Fruit fly (Drosophila melanogaster) whole organism, embryonic: ENCODE measurements around the gene Pka-C1.

Source experiments
- Ada2b ChIP-seq: fragments of 200-800 bp; sonication (Bioruptor generic); IDR thresholded peaks from 2 replicates; pipeline ENCODE4 v1.3.6; 2022; ENCODE audit warnings: missing biosample characterization, missing genetic modification characterization
- Atf-2 ChIP-seq: fragments of 200-800 bp; sonication (Bioruptor generic); optimal IDR thresholded peaks from 2 replicates; lab custom pipeline; 2016; ENCODE audit warnings: missing biosample characterization, missing genetic modification characterization
- Bgb ChIP-seq: fragments of 200-800 bp; sonication (Bioruptor generic); IDR thresholded peaks from 2 replicates; pipeline ENCODE4 v1.3.6; 2022; ENCODE audit warnings: missing biosample characterization, missing genetic modification characterization; ENCODE audit not compliant: partially characterized antibody
- CG10431 ChIP-seq: fragments of 200-800 bp; sonication (Bioruptor generic); optimal IDR thresholded peaks from 3 replicates; lab custom pipeline; 2018; ENCODE audit warnings: missing biosample characterization, mild to moderate bottlenecking, missing genetic modification characterization
- CG10462 ChIP-seq: fragments of 200-800 bp; sonication (Bioruptor generic); optimal IDR thresholded peaks from 2 replicates; lab custom pipeline; 2016; ENCODE audit warnings: missing biosample characterization, missing genetic modification characterization
- CG10543 ChIP-seq: fragments of 200-800 bp; sonication (Bioruptor generic); optimal IDR thresholded peaks from 3 replicates; lab custom pipeline; 2017; ENCODE audit warnings: missing biosample characterization, mild to moderate bottlenecking, missing genetic modification characterization, moderate library complexity
- CG10654 ChIP-seq: fragments of 200-800 bp; sonication (Bioruptor generic); optimal IDR thresholded peaks from 2 replicates; lab custom pipeline; 2016; ENCODE audit warnings: missing biosample characterization, missing genetic modification characterization
- CG12769 ChIP-seq: fragments of 200-800 bp; sonication (Bioruptor generic); optimal IDR thresholded peaks from 2 replicates; lab custom pipeline; 2019; ENCODE audit warnings: missing biosample characterization, mild to moderate bottlenecking, missing genetic modification characterization, moderate library complexity
- CG12942 ChIP-seq: fragments of 200-800 bp; sonication (Bioruptor generic); optimal IDR thresholded peaks from 3 replicates; lab custom pipeline; 2016; ENCODE audit warnings: missing biosample characterization, missing genetic modification characterization
- CG13296 ChIP-seq: fragments of 200-800 bp; sonication (Bioruptor generic); optimal IDR thresholded peaks from 3 replicates; lab custom pipeline; 2018; ENCODE audit warnings: missing biosample characterization, mild to moderate bottlenecking, missing genetic modification characterization
- CG13894 ChIP-seq: fragments of 200-800 bp; sonication (Bioruptor generic); optimal IDR thresholded peaks from 3 replicates; lab custom pipeline; 2018; ENCODE audit warnings: missing biosample characterization, mild to moderate bottlenecking, missing genetic modification characterization, moderate library complexity
- CG16779 ChIP-seq: fragments of 200-800 bp; sonication (Bioruptor generic); IDR thresholded peaks from 2 replicates; pipeline ENCODE4 v1.3.6; 2022; ENCODE audit warnings: missing biosample characterization, missing genetic modification characterization
- CG16815 ChIP-seq: fragments of 200-800 bp; sonication (Bioruptor generic); optimal IDR thresholded peaks from 3 replicates; lab custom pipeline; 2017; ENCODE audit warnings: missing biosample characterization, mild to moderate bottlenecking, missing genetic modification characterization
- CG16863 ChIP-seq: fragments of 200-800 bp; sonication (Bioruptor generic); optimal IDR thresholded peaks from 3 replicates; lab custom pipeline; 2016; ENCODE audit warnings: missing biosample characterization, missing genetic modification characterization
- CG17912 ChIP-seq: fragments of 200-800 bp; sonication (Bioruptor generic); optimal IDR thresholded peaks from 2 replicates; lab custom pipeline; 2018; ENCODE audit warnings: missing biosample characterization, mild to moderate bottlenecking, missing genetic modification characterization
- CG18764 ChIP-seq: fragments of 200-800 bp; sonication (Bioruptor generic); optimal IDR thresholded peaks from 3 replicates; lab custom pipeline; 2016; ENCODE audit warnings: missing biosample characterization, missing genetic modification characterization
- CG31365 ChIP-seq: fragments of 200-800 bp; sonication (Bioruptor generic); optimal IDR thresholded peaks from 2 replicates; lab custom pipeline; 2018; ENCODE audit warnings: missing biosample characterization, mild to moderate bottlenecking, missing genetic modification characterization
- CG3281 ChIP-seq: fragments of 200-800 bp; sonication (Bioruptor generic); optimal IDR thresholded peaks from 3 replicates; lab custom pipeline; 2017; ENCODE audit warnings: missing biosample characterization, mild to moderate bottlenecking, missing genetic modification characterization
- CG33213 ChIP-seq: fragments of 200-800 bp; sonication (Bioruptor generic); optimal IDR thresholded peaks from 3 replicates; lab custom pipeline; 2016; ENCODE audit warnings: missing biosample characterization, missing genetic modification characterization
- CG34422 ChIP-seq: fragments of 200-800 bp; sonication (Bioruptor generic); IDR thresholded peaks from 3 replicates; pipeline ENCODE4 v1.3.6; 2022; ENCODE audit warnings: missing biosample characterization, missing genetic modification characterization
- CG4854 ChIP-seq: fragments of 200-800 bp; sonication (Bioruptor generic); optimal IDR thresholded peaks from 2 replicates; lab custom pipeline; 2016; ENCODE audit warnings: missing biosample characterization, missing genetic modification characterization, inconsistent platforms
- CG5953 ChIP-seq: fragments of 200-800 bp; sonication (Bioruptor generic); IDR thresholded peaks from 2 replicates; pipeline ENCODE4 v1.3.6; 2022; ENCODE audit warnings: missing biosample characterization, missing genetic modification characterization
- CG6765 ChIP-seq: fragments of 200-800 bp; sonication (Bioruptor generic); optimal IDR thresholded peaks from 3 replicates; lab custom pipeline; 2017; ENCODE audit warnings: missing biosample characterization, mild to moderate bottlenecking, missing genetic modification characterization
- CG7745 ChIP-seq: fragments of 200-800 bp; sonication (Bioruptor generic); optimal IDR thresholded peaks from 2 replicates; lab custom pipeline; 2018; ENCODE audit warnings: missing biosample characterization, mild to moderate bottlenecking, missing genetic modification characterization, moderate library complexity
- CG9437 ChIP-seq: fragments of 200-800 bp; sonication (Bioruptor generic); optimal IDR thresholded peaks from 2 replicates; lab custom pipeline; 2018; ENCODE audit warnings: missing biosample characterization, mild to moderate bottlenecking, missing genetic modification characterization
- Dek ChIP-seq: fragments of 200-800 bp; sonication (Bioruptor generic); optimal IDR thresholded peaks from 3 replicates; lab custom pipeline; 2019; ENCODE audit warnings: missing biosample characterization, mild to moderate bottlenecking, missing genetic modification characterization, moderate library complexity
- Dref ChIP-seq: fragments of 200-800 bp; sonication (Bioruptor generic); IDR thresholded peaks from 2 replicates; pipeline ENCODE4 v1.3.6; 2022; ENCODE audit warnings: missing biosample characterization, missing genetic modification characterization
- Fer3 ChIP-seq: fragments of 200-800 bp; sonication (Bioruptor generic); optimal IDR thresholded peaks from 2 replicates; lab custom pipeline; 2018; ENCODE audit warnings: missing biosample characterization, mild to moderate bottlenecking, missing genetic modification characterization, moderate library complexity
- H15 ChIP-seq: fragments of 200-800 bp; sonication (Bioruptor generic); IDR thresholded peaks from 3 replicates; pipeline ENCODE4 v1.3.6; 2022; ENCODE audit warnings: missing biosample characterization, missing genetic modification characterization
- HmgZ ChIP-seq: fragments of 200-800 bp; sonication (Bioruptor generic); optimal IDR thresholded peaks from 2 replicates; lab custom pipeline; 2018; ENCODE audit warnings: missing biosample characterization, mild to moderate bottlenecking, missing genetic modification characterization
- Hr51 ChIP-seq, 2 experiments: fragments of 200-800 bp; sonication (Bioruptor generic); optimal IDR thresholded peaks; 2 replicates in 1 of 2; 3 replicates in 1 of 2; lab custom pipeline; 2016 to 2018; ENCODE audit warnings: missing biosample characterization in 2 of 2, missing genetic modification characterization in 2 of 2, mild to moderate bottlenecking in 1 of 2, moderate library complexity in 1 of 2
- Mad ChIP-seq: fragments of 200-800 bp; sonication (Bioruptor generic); optimal IDR thresholded peaks from 2 replicates; lab custom pipeline; 2016; ENCODE audit warnings: missing biosample characterization, missing genetic modification characterization
- Trl ChIP-seq, 3 experiments: fragments of >200 bp in 2 of 3; fragments of 200-800 bp in 1 of 3; sonication (Bioruptor generic) in 1 of 3; optimal IDR thresholded peaks; 2 replicates in 1 of 3; 3 replicates in 2 of 3; lab custom pipeline; 2016 to 2017; ENCODE audit warnings: missing biosample characterization in 1 of 3, missing genetic modification characterization in 1 of 3
- abd-A ChIP-seq: fragments of 200-800 bp; sonication (Bioruptor generic); optimal IDR thresholded peaks from 3 replicates; lab custom pipeline; 2019; ENCODE audit warnings: missing biosample characterization, mild to moderate bottlenecking, missing genetic modification characterization, moderate library complexity
- cato ChIP-seq: fragments of 200-800 bp; sonication (Bioruptor generic); optimal IDR thresholded peaks from 2 replicates; lab custom pipeline; 2016; ENCODE audit warnings: missing biosample characterization, missing genetic modification characterization, borderline replicate concordance
- chn ChIP-seq: fragments of 200-800 bp; sonication (Bioruptor generic); optimal IDR thresholded peaks from 2 replicates; lab custom pipeline; 2016; ENCODE audit warnings: missing biosample characterization, missing genetic modification characterization
- crc ChIP-seq: fragments of 200-800 bp; sonication (Bioruptor generic); optimal IDR thresholded peaks from 2 replicates; lab custom pipeline; 2016; ENCODE audit warnings: missing biosample characterization, missing genetic modification characterization
- dpn ChIP-seq, 2 experiments: fragments of 200-800 bp; sonication (Bioruptor generic); optimal IDR thresholded peaks; 3 replicates each; lab custom pipeline; 2016; ENCODE audit warnings: missing biosample characterization in 2 of 2, missing genetic modification characterization in 2 of 2
- fd96Cb ChIP-seq: fragments of 200-800 bp; sonication (Bioruptor generic); optimal IDR thresholded peaks from 2 replicates; lab custom pipeline; 2018; ENCODE audit warnings: missing biosample characterization, mild to moderate bottlenecking, missing genetic modification characterization, moderate library complexity
- hb ChIP-seq: fragments of 200-800 bp; sonication (Bioruptor generic); IDR thresholded peaks from 3 replicates; pipeline ENCODE4 v1.3.6; 2022; ENCODE audit warnings: missing biosample characterization, missing genetic modification characterization; ENCODE audit not compliant: partially characterized antibody
- lbe ChIP-seq: fragments of 200-800 bp; sonication (Bioruptor generic); optimal IDR thresholded peaks from 2 replicates; lab custom pipeline; 2016; ENCODE audit warnings: missing biosample characterization, mild to moderate bottlenecking, missing genetic modification characterization
- pros ChIP-seq: fragments of 200-800 bp; sonication (Bioruptor generic); optimal IDR thresholded peaks from 3 replicates; lab custom pipeline; 2019; ENCODE audit warnings: missing biosample characterization, mild to moderate bottlenecking, missing genetic modification characterization, moderate library complexity
- sd ChIP-seq: fragments of 200-800 bp; sonication (Bioruptor generic); optimal IDR thresholded peaks from 3 replicates; lab custom pipeline; 2018; ENCODE audit warnings: missing biosample characterization, mild to moderate bottlenecking, missing genetic modification characterization, moderate library complexity
- slbo ChIP-seq: fragments of 200-800 bp; sonication (Bioruptor generic); IDR thresholded peaks from 2 replicates; pipeline ENCODE4 v1.3.6; 2022; ENCODE audit warnings: missing biosample characterization, missing genetic modification characterization
- sug ChIP-seq: fragments of 200-800 bp; optimal IDR thresholded peaks from 2 replicates; lab custom pipeline; 2019; ENCODE audit warnings: missing biosample characterization, mild to moderate bottlenecking, missing genetic modification characterization, moderate library complexity
- tna ChIP-seq: fragments of 200-800 bp; sonication (Bioruptor generic); IDR thresholded peaks from 2 replicates; pipeline ENCODE4 v1.3.6; 2022; ENCODE audit warnings: missing biosample characterization, missing genetic modification characterization; ENCODE audit not compliant: partially characterized antibody
- twi ChIP-seq: fragments of 200-800 bp; optimal IDR thresholded peaks from 2 replicates; lab custom pipeline; 2019; ENCODE audit warnings: missing biosample characterization, mild to moderate bottlenecking, missing genetic modification characterization, moderate library complexity
- zfh2 ChIP-seq: fragments of 200-800 bp; sonication (Bioruptor generic); optimal IDR thresholded peaks from 2 replicates; lab custom pipeline; 2016; ENCODE audit warnings: missing biosample characterization, missing genetic modification characterization

Gene Pka-C1

DNA sequence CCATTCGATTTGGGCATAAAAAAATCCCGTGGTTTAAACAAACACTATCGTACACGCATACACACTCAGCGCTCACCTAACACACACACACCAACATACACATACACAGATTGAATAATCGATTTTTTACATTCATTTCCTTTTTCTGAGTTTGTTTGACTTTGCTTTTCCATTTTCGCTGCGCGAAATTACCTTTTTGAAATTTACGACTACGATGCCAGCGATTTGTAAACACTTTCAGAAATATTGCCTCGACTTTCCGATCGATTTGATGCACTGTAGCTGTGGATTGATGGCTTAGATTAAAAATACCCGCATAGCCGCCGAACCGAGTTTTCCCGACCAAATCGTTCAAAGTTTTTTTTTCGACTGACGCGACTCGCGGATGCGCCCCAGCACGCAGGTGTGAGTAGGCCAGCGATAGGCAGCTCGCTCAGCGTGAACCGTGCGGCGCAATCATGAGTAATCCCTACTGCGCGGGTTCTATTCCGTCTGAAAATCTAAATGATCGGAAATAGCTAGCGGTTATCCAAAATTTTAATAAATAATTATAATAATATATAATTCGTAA is at the start of gene Pka-C1 (continued):
- TF ChIP-seq CG7745 (tag; lab: Kevin White, UChicago) (no peak), CG12942 (GFP tag; lab: Kevin White, UChicago) (no peak), CG34422 (GFP tag; lab: Robert Waterston, UW) (peak; percentile 83), CG16815 (GFP tag; lab: Kevin White, UChicago) (no peak), Fer3 (tag; lab: Kevin White, UChicago) (no peak), CG18764 (GFP tag; lab: Kevin White, UChicago) (no peak), hb (GFP tag; lab: Robert Waterston, UW) (0 out of 3 replicates have a peak, but pooled peaks have one; percentile 33), Mad (GFP tag; lab: Kevin White, UChicago) (no peak), twi (no peak), CG33213 (GFP tag; lab: Kevin White, UChicago) (peak; percentile 6), tna (peak; percentile 19; the same call in 1 of the 2 replicates), CG10462 (no peak), CG16863 (GFP tag; lab: Kevin White, UChicago) (no peak), CG17912 (GFP tag; lab: Kevin White, UChicago) (no peak), Atf-2 (GFP tag; lab: Kevin White, UChicago) (no peak), CG12769 (no peak), CG6765 (GFP tag; lab: Kevin White, UChicago) (peak; percentile 36), CG10543 (GFP tag; lab: Kevin White, UChicago) (peak; percentile 54), zfh2 (no peak), CG31365 (no peak), CG3281 (peak; percentile 12), CG10431 (GFP tag; lab: Kevin White, UChicago) (no peak), Ada2b (no peak), H15 (GFP tag; lab: Robert Waterston, UW) (peak; percentile 49; the same call in 1 of the 3 replicates), chn (GFP tag; lab: Kevin White, UChicago) (no peak), CG5953 (no peak), pros (GFP tag; lab: Kevin White, UChicago) (no peak), lbe (GFP tag; lab: Kevin White, UChicago) (no peak), crc (no peak), cato (GFP tag; lab: Kevin White, UChicago) (no peak), CG10654 (GFP tag; lab: Kevin White, UChicago) (no peak), CG4854 (GFP tag; lab: Kevin White, UChicago) (no peak)

DNA sequence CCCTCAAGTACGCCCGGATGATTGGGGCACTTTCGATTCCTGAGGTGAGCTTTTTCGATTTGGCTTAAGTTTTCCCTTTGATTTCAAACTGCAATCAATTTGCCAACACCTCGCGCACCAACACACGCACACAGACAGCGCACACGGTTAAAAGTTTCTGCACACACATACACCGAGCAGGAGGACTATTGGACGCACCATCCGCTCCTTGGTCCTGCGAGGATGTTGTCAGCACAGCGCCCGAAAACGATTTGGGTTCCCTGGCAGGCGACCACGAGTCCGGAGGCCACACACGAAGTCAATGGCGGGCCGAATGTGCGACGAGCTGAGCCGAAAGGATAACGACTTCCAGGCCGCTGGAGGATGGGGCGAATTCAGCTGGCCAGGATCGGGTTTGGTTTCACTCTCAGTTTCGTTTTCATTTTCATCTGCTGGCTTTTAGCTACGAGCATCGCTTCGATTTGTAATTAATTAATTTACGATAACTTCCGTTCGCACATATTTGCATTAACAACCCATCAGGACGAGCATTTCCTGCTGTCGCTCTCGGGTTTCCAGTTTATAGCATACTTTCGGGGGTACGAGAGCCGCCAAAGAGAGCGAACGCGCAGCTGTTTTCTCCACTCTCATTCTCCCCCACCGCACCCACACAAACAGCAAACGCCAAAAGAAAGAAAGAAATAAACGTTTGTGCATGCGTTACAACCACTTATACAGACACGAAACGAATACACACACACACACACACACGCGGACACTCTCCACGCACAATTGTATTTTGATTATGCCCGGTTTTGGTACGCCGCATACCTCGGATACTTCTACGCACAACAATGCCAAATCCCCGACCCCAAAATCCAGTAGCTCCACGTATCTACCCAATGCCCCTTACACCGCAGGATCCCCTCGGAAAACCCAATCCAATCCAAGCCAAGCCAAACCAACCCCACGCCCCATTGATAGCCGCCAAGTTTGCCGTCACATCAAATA is 47.4 kb upstream of the Pka-C1 start, which contains the start of gene Nckx30C:
Gene Nckx30C, minus strand, starts transcription at position 260 of the 990 bp plus-strand sequence.
- TF ChIP-seq CG9437 (GFP tag; lab: Kevin White, UChicago) (no peak), Dref (GFP tag; lab: Robert Waterston, UW) (no peak), sd (tag; lab: Kevin White, UChicago) (peak; percentile 67), CG16779 (GFP tag; lab: Robert Waterston, UW) (peak; percentile 90), slbo (GFP tag; lab: Robert Waterston, UW) (0 out of 2 replicates have a peak, but pooled peaks have one; percentile 8), Bgb (GFP tag; lab: Robert Waterston, UW) (no peak), Dek (tag; lab: Kevin White, UChicago) (no peak), fd96Cb (tag; lab: Kevin White, UChicago) (no peak), Trl (optimal IDR thresholded peaks at IDR 0.05; lab: Kevin White, UChicago) (peak; percentile 32 to 59), Trl (GFP tag; optimal IDR thresholded peaks at IDR 0.05; lab: Kevin White, UChicago) (no peak), dpn (GFP tag; optimal IDR thresholded peaks at IDR 0.05; lab: Kevin White, UChicago) (no peak), sug (no peak), CG33213 (GFP tag; lab: Kevin White, UChicago) (no peak), CG13296 (GFP tag; lab: Kevin White, UChicago) (no peak), Hr51 (GFP tag; optimal IDR thresholded peaks at IDR 0.05; lab: Kevin White, UChicago) (no peak), CG13894 (peak; percentile 69), abd-A (tag; lab: Kevin White, UChicago) (peak; percentile 81), HmgZ (tag; lab: Kevin White, UChicago) (no peak)
